Fruit fly (Drosophila melanogaster): ENCODE measurements around the gene Tbh.

DNA sequence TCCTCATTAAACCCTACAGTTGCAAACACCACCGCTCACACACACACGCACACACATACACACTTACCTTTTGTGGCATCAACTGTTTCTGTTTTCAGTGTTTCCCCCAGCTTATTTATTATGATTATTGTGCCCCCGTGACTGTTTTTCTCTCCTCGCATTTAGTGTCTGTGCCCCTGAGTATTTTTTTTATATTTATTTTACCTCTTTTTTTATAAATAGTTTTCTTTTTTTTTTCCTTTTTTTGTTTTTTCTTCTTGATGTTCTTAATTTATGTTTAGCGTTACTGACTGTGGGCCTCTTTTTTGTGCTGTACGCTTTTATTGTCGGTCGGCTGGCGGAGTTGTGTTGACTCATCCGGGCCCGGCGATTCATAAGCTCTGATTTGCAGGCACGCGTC is 14.7 kb upstream of the Tbh start:
- TF ChIP-seq CG15479 (GFP tag; optimal IDR thresholded peaks at IDR 0.05): no peak
- no peak for TF ChIP-seq tap (tag; optimal IDR thresholded peaks at IDR 0.05)
- no peak for TF ChIP-seq Hand (GFP tag; optimal IDR thresholded peaks at IDR 0.05)
- TF ChIP-seq CG7963 (GFP tag; IDR thresholded peaks at IDR 0.05; ENCODE audit: partially characterized antibody): no peak
- TF ChIP-seq dmrt99B (tag; optimal IDR thresholded peaks at IDR 0.05): no peak
- no peak for TF ChIP-seq p53 (GFP tag; optimal IDR thresholded peaks at IDR 0.05)
- TF ChIP-seq gcm2 (GFP tag; optimal IDR thresholded peaks at IDR 0.05): no peak
- TF ChIP-seq CkIIα-i1 (GFP tag; IDR thresholded peaks at IDR 0.05): no peak
- no peak for TF ChIP-seq CG7556 (GFP tag; optimal IDR thresholded peaks at IDR 0.05)

All from whole organism, embryonic.